Fruit fly (Drosophila melanogaster) whole organism, embryonic: ENCODE measurements around the gene isoQC.
A peak's percentile ranks its signal among the peaks of the same experiment; 100 is the strongest.

ENCODE experiments used
- Aef1 ChIP-seq: fragments of 200-800 bp; sonication (Bioruptor generic); IDR thresholded peaks from 3 replicates; pipeline ENCODE4 v1.3.6; 2022; ENCODE audit warnings: missing biosample characterization, missing genetic modification characterization
- Atf6 ChIP-seq: fragments of 200-800 bp; sonication (Bioruptor generic); IDR thresholded peaks from 2 replicates; pipeline ENCODE4 v1.3.6; 2022; ENCODE audit warnings: missing biosample characterization, missing genetic modification characterization
- BEAF-32 ChIP-seq: fragments of 200-800 bp; sonication (Bioruptor generic); optimal IDR thresholded peaks from 3 replicates; lab custom pipeline; 2017; ENCODE audit warnings: missing biosample characterization, missing genetic modification characterization, mild to moderate bottlenecking, moderate library complexity, missing genetic modification reagents
- C15 ChIP-seq: fragments of 200-800 bp; sonication (Bioruptor generic); IDR thresholded peaks from 3 replicates; pipeline ENCODE4 v1.3.6; 2022; ENCODE audit warnings: missing biosample characterization, missing genetic modification characterization
- CG10274 ChIP-seq: fragments of 200-800 bp; sonication (Bioruptor generic); optimal IDR thresholded peaks from 3 replicates; lab custom pipeline; 2017; ENCODE audit warnings: missing biosample characterization, mild to moderate bottlenecking, missing genetic modification characterization
- CG10431 ChIP-seq: fragments of 200-800 bp; sonication (Bioruptor generic); optimal IDR thresholded peaks from 3 replicates; lab custom pipeline; 2018; ENCODE audit warnings: missing biosample characterization, mild to moderate bottlenecking, missing genetic modification characterization
- CG10543 ChIP-seq: fragments of 200-800 bp; sonication (Bioruptor generic); optimal IDR thresholded peaks from 3 replicates; lab custom pipeline; 2017; ENCODE audit warnings: missing biosample characterization, mild to moderate bottlenecking, missing genetic modification characterization, moderate library complexity
- CG12219 ChIP-seq: fragments of 200-800 bp; sonication (Bioruptor generic); optimal IDR thresholded peaks from 3 replicates; lab custom pipeline; 2018; ENCODE audit warnings: missing biosample characterization, mild to moderate bottlenecking, missing genetic modification characterization
- CG13894 ChIP-seq: fragments of 200-800 bp; sonication (Bioruptor generic); optimal IDR thresholded peaks from 3 replicates; lab custom pipeline; 2018; ENCODE audit warnings: missing biosample characterization, mild to moderate bottlenecking, missing genetic modification characterization, moderate library complexity
- CG14965 ChIP-seq: fragments of 200-800 bp; sonication (Bioruptor generic); optimal IDR thresholded peaks from 2 replicates; lab custom pipeline; 2016; ENCODE audit warnings: missing biosample characterization, missing genetic modification characterization, borderline replicate concordance
- CG15479 ChIP-seq: fragments of 200-800 bp; sonication (Bioruptor generic); optimal IDR thresholded peaks from 3 replicates; lab custom pipeline; 2019; ENCODE audit warnings: missing biosample characterization, mild to moderate bottlenecking, missing genetic modification characterization, moderate library complexity
- CG17359 ChIP-seq: fragments of 200-800 bp; sonication (Bioruptor generic); optimal IDR thresholded peaks from 3 replicates; lab custom pipeline; 2018; ENCODE audit warnings: missing biosample characterization, mild to moderate bottlenecking, missing genetic modification characterization, moderate library complexity
- CG3838 ChIP-seq: fragments of 200-800 bp; sonication (Bioruptor generic); optimal IDR thresholded peaks from 3 replicates; lab custom pipeline; 2016; ENCODE audit warnings: missing biosample characterization, missing genetic modification characterization
- CG4730 ChIP-seq: fragments of 200-800 bp; sonication (Bioruptor generic); IDR thresholded peaks from 2 replicates; pipeline ENCODE4 v1.3.6; 2022; ENCODE audit warnings: missing biosample characterization, missing genetic modification characterization
- CG6813 ChIP-seq: fragments of 200-800 bp; sonication (Bioruptor generic); optimal IDR thresholded peaks from 2 replicates; lab custom pipeline; 2017; ENCODE audit warnings: missing biosample characterization, missing genetic modification characterization, mild to moderate bottlenecking, moderate library complexity, missing genetic modification reagents
- CG9932 ChIP-seq: fragments of 200-800 bp; sonication (Bioruptor generic); IDR thresholded peaks from 2 replicates; pipeline ENCODE4 v1.3.6; 2022; ENCODE audit warnings: missing biosample characterization, missing genetic modification characterization
- CHES-1-like ChIP-seq: fragments of 200-800 bp; sonication (Bioruptor generic); optimal IDR thresholded peaks from 2 replicates; lab custom pipeline; 2016; ENCODE audit warnings: missing biosample characterization, missing genetic modification characterization
- D19A ChIP-seq: fragments of 200-800 bp; optimal IDR thresholded peaks from 3 replicates; lab custom pipeline; 2019; ENCODE audit warnings: missing biosample characterization, mild to moderate bottlenecking, missing genetic modification characterization, moderate library complexity
- Doc3 ChIP-seq: fragments of 200-800 bp; sonication (Bioruptor generic); IDR thresholded peaks from 3 replicates; pipeline ENCODE4 v1.3.6; 2022; ENCODE audit warnings: missing biosample characterization, missing genetic modification characterization; ENCODE audit not compliant: partially characterized antibody
- ERR ChIP-seq: fragments of 200-800 bp; sonication (Bioruptor generic); optimal IDR thresholded peaks from 2 replicates; lab custom pipeline; 2016; ENCODE audit warnings: missing biosample characterization, missing genetic modification characterization
- HHEX ChIP-seq: fragments of 200-800 bp; sonication (Bioruptor generic); optimal IDR thresholded peaks from 3 replicates; lab custom pipeline; 2017; ENCODE audit warnings: missing biosample characterization, mild to moderate bottlenecking, missing genetic modification characterization, missing genetic modification reagents
- HLH3B ChIP-seq: fragments of 200-800 bp; sonication (Bioruptor generic); IDR thresholded peaks from 2 replicates; pipeline ENCODE4 v1.3.6; 2022; ENCODE audit warnings: missing biosample characterization, missing genetic modification characterization
- Hr39 ChIP-seq: fragments of >200 bp; optimal IDR thresholded peaks from 2 replicates; lab custom pipeline; 2017
- NC2α ChIP-seq: fragments of 200-800 bp; sonication (Bioruptor generic); optimal IDR thresholded peaks from 2 replicates; lab custom pipeline; 2016; ENCODE audit warnings: missing biosample characterization, missing genetic modification characterization
- Spps ChIP-seq: fragments of 200-800 bp; sonication (Bioruptor generic); optimal IDR thresholded peaks from 2 replicates; lab custom pipeline; 2018; ENCODE audit warnings: missing biosample characterization, mild to moderate bottlenecking, missing genetic modification characterization
- Trl ChIP-seq, 3 experiments: fragments of >200 bp in 2 of 3; fragments of 200-800 bp in 1 of 3; sonication (Bioruptor generic) in 1 of 3; optimal IDR thresholded peaks; 2 replicates in 1 of 3; 3 replicates in 2 of 3; lab custom pipeline; 2016 to 2017; ENCODE audit warnings: missing biosample characterization in 1 of 3, missing genetic modification characterization in 1 of 3
- ac ChIP-seq: fragments of 200-800 bp; sonication (Bioruptor generic); optimal IDR thresholded peaks from 3 replicates; lab custom pipeline; 2017; ENCODE audit warnings: missing biosample characterization, mild to moderate bottlenecking, missing genetic modification characterization
- bigmax ChIP-seq: fragments of 200-800 bp; sonication (Bioruptor generic); optimal IDR thresholded peaks from 2 replicates; lab custom pipeline; 2018; ENCODE audit warnings: missing biosample characterization, mild to moderate bottlenecking, missing genetic modification characterization
- btn ChIP-seq: fragments of 200-800 bp; sonication (Bioruptor generic); optimal IDR thresholded peaks from 2 replicates; lab custom pipeline; 2016; ENCODE audit warnings: missing biosample characterization, missing genetic modification characterization
- cg ChIP-seq: fragments of 200-800 bp; sonication (Bioruptor generic); optimal IDR thresholded peaks from 3 replicates; lab custom pipeline; 2019; ENCODE audit warnings: missing biosample characterization, mild to moderate bottlenecking, missing genetic modification characterization, moderate library complexity
- chinmo ChIP-seq: fragments of 200-800 bp; sonication (Bioruptor generic); IDR thresholded peaks from 4 replicates; pipeline ENCODE4 v1.3.6; 2022; ENCODE audit warnings: missing biosample characterization, missing genetic modification characterization; ENCODE audit not compliant: partially characterized antibody
- crc ChIP-seq: fragments of 200-800 bp; sonication (Bioruptor generic); optimal IDR thresholded peaks from 2 replicates; lab custom pipeline; 2016; ENCODE audit warnings: missing biosample characterization, missing genetic modification characterization
- eyg ChIP-seq: fragments of 200-800 bp; sonication (Bioruptor generic); optimal IDR thresholded peaks from 3 replicates; lab custom pipeline; 2016; ENCODE audit warnings: missing biosample characterization, missing genetic modification characterization
- gem ChIP-seq: fragments of 200-800 bp; sonication (Bioruptor generic); optimal IDR thresholded peaks from 2 replicates; lab custom pipeline; 2019; ENCODE audit warnings: missing biosample characterization, mild to moderate bottlenecking, missing genetic modification characterization, moderate library complexity
- grn ChIP-seq: fragments of 200-800 bp; sonication (Bioruptor generic); optimal IDR thresholded peaks from 3 replicates; lab custom pipeline; 2017; ENCODE audit warnings: missing biosample characterization, missing genetic modification characterization
- gsb-n ChIP-seq: fragments of 200-800 bp; sonication (Bioruptor generic); optimal IDR thresholded peaks from 3 replicates; lab custom pipeline; 2018; ENCODE audit warnings: missing biosample characterization, mild to moderate bottlenecking, missing genetic modification characterization
- jumu ChIP-seq: fragments of 200-800 bp; sonication (Bioruptor generic); optimal IDR thresholded peaks from 3 replicates; lab custom pipeline; 2016; ENCODE audit warnings: missing biosample characterization, missing genetic modification characterization
- kay ChIP-seq: fragments of 200-800 bp; sonication (Bioruptor generic); optimal IDR thresholded peaks from 2 replicates; lab custom pipeline; 2016; ENCODE audit warnings: missing biosample characterization, missing genetic modification characterization
- lmd ChIP-seq: fragments of 200-800 bp; sonication (Bioruptor generic); IDR thresholded peaks from 2 replicates; pipeline ENCODE4 v1.3.6; 2022; ENCODE audit warnings: missing biosample characterization, missing genetic modification characterization
- luna ChIP-seq: fragments of 200-800 bp; sonication (Bioruptor generic); optimal IDR thresholded peaks from 2 replicates; lab custom pipeline; 2016; ENCODE audit warnings: missing biosample characterization, missing genetic modification characterization
- oc ChIP-seq: fragments of 200-800 bp; sonication (Bioruptor generic); optimal IDR thresholded peaks from 2 replicates; lab custom pipeline; 2018; ENCODE audit warnings: missing biosample characterization, mild to moderate bottlenecking, missing genetic modification characterization, moderate library complexity
- onecut ChIP-seq: fragments of 200-800 bp; sonication (Bioruptor generic); IDR thresholded peaks from 2 replicates; pipeline ENCODE4 v1.3.6; 2022; ENCODE audit warnings: missing biosample characterization, missing genetic modification characterization
- seq ChIP-seq: fragments of 200-800 bp; sonication (Bioruptor generic); IDR thresholded peaks from 2 replicates; pipeline ENCODE4 v1.3.6; 2022; ENCODE audit warnings: missing biosample characterization, missing genetic modification characterization
- sob ChIP-seq: fragments of 200-800 bp; sonication (Bioruptor generic); IDR thresholded peaks from 2 replicates; pipeline ENCODE4 v1.3.6; 2022; ENCODE audit warnings: missing biosample characterization, missing genetic modification characterization
- ssp ChIP-seq: fragments of 200-800 bp; sonication (Bioruptor generic); IDR thresholded peaks from 2 replicates; pipeline ENCODE4 v1.3.6; 2022; ENCODE audit warnings: missing biosample characterization, missing genetic modification characterization
- stwl ChIP-seq: fragments of 200-800 bp; sonication (Bioruptor generic); optimal IDR thresholded peaks from 3 replicates; lab custom pipeline; 2018; ENCODE audit warnings: missing biosample characterization, mild to moderate bottlenecking, missing genetic modification characterization, moderate library complexity
- tap ChIP-seq: fragments of 200-800 bp; optimal IDR thresholded peaks from 3 replicates; lab custom pipeline; 2019; ENCODE audit warnings: missing biosample characterization, mild to moderate bottlenecking, missing genetic modification characterization, moderate library complexity
- twi ChIP-seq: fragments of 200-800 bp; optimal IDR thresholded peaks from 2 replicates; lab custom pipeline; 2019; ENCODE audit warnings: missing biosample characterization, mild to moderate bottlenecking, missing genetic modification characterization, moderate library complexity
- wdn ChIP-seq: fragments of 200-800 bp; sonication (Bioruptor generic); IDR thresholded peaks from 2 replicates; pipeline ENCODE4 v1.3.6; 2022; ENCODE audit warnings: missing biosample characterization, missing genetic modification characterization
- wor ChIP-seq: fragments of 200-800 bp; sonication (Bioruptor generic); IDR thresholded peaks from 2 replicates; pipeline ENCODE4 v1.3.6; 2022; ENCODE audit warnings: missing biosample characterization, missing genetic modification characterization

The isoQC gene

dm6 chr3L:20526196-20526740, 52.0 kb downstream of the isoQC start, which contains the start of gene Nubp2 (continued):
- TF ChIP-seq CG9932 (GFP tag; lab: Robert Waterston, UW): peak; percentile 97
- peak; percentile 83 for TF ChIP-seq ac (GFP tag; lab: Kevin White, UChicago)
- peak; percentile 94 for TF ChIP-seq twi (tag; lab: Kevin White, UChicago)
- TF ChIP-seq CG4730 (GFP tag; lab: Robert Waterston, UW): peak; percentile 90
- TF ChIP-seq CG14965: no peak
- TF ChIP-seq gsb-n: peak; percentile 92
- TF ChIP-seq CG10274 (GFP tag; lab: Kevin White, UChicago): peak; percentile 82
- TF ChIP-seq CHES-1-like: peak; percentile 94
- TF ChIP-seq onecut: peak; percentile 78
- TF ChIP-seq ERR: peak; percentile 72
- TF ChIP-seq Aef1 (GFP tag; lab: Robert Waterston, UW): peak; percentile 91
- TF ChIP-seq Trl (optimal IDR thresholded peaks at IDR 0.05; lab: Kevin White, UChicago): no peak
- TF ChIP-seq Trl (GFP tag; optimal IDR thresholded peaks at IDR 0.05; lab: Kevin White, UChicago): peak; percentile 92
- TF ChIP-seq eyg (GFP tag; lab: Kevin White, UChicago): peak; percentile 80
- TF ChIP-seq kay (GFP tag; lab: Kevin White, UChicago): peak; percentile 96
- peak; percentile 83 for TF ChIP-seq wor (GFP tag; lab: Robert Waterston, UW)
- peak; percentile 93 for TF ChIP-seq CG3838 (GFP tag; lab: Kevin White, UChicago)
- TF ChIP-seq oc: peak; percentile 86
- peak; percentile 94 for TF ChIP-seq HHEX
- no peak for TF ChIP-seq Hr39 (lab: Kevin White, UChicago)
- peak; percentile 90 for TF ChIP-seq HLH3B (GFP tag; lab: Robert Waterston, UW)
- TF ChIP-seq tap: peak; percentile 89
- peak; percentile 9 for TF ChIP-seq bigmax
- TF ChIP-seq cg: no peak
- no peak for TF ChIP-seq Doc3 (GFP tag; lab: Robert Waterston, UW)
- peak; percentile 82 for TF ChIP-seq CG10431 (GFP tag; lab: Kevin White, UChicago)
- TF ChIP-seq grn: peak; percentile 83
- TF ChIP-seq chinmo (GFP tag; lab: Robert Waterston, UW): no peak
- TF ChIP-seq lmd (GFP tag; lab: Robert Waterston, UW): peak; percentile 96
- TF ChIP-seq wdn: peak; percentile 85
- TF ChIP-seq luna (GFP tag; lab: Kevin White, UChicago): peak; percentile 73
- peak; percentile 91 for TF ChIP-seq D19A
- peak; percentile 64 for TF ChIP-seq CG6813
- TF ChIP-seq btn (GFP tag; lab: Kevin White, UChicago): peak; percentile 51
- TF ChIP-seq CG15479 (GFP tag; lab: Kevin White, UChicago): peak; percentile 52
- peak; percentile 90 for TF ChIP-seq CG17359 (tag; lab: Kevin White, UChicago)
- TF ChIP-seq ssp: peak; percentile 90
- peak; percentile 98 for TF ChIP-seq gem (tag; lab: Kevin White, UChicago)
- TF ChIP-seq stwl: peak; percentile 79
- peak; percentile 94 for TF ChIP-seq Atf6
- peak; percentile 69 for TF ChIP-seq BEAF-32 (GFP tag; lab: Kevin White, UChicago)
- TF ChIP-seq crc (GFP tag; lab: Kevin White, UChicago): peak; percentile 76
- TF ChIP-seq NC2α (GFP tag; lab: Kevin White, UChicago): peak; percentile 85
- TF ChIP-seq CG10543 (GFP tag; lab: Kevin White, UChicago): peak; percentile 97
- TF ChIP-seq jumu: peak; percentile 92
- TF ChIP-seq CG12219: peak; percentile 91
- peak; percentile 95 for TF ChIP-seq CG13894 (tag; lab: Kevin White, UChicago)
- TF ChIP-seq seq (GFP tag; lab: Robert Waterston, UW): peak; percentile 92
- TF ChIP-seq C15: peak; percentile 75; the same call in 2 of the 3 replicates
- peak; percentile 94 for TF ChIP-seq sob (GFP tag; lab: Robert Waterston, UW)
- peak; percentile 92 for TF ChIP-seq Spps
